Worm (Caenorhabditis elegans) whole organism, early embryonic: ENCODE measurements around the gene ZK1073.1.

Experiments used
- B0310.2 ChIP-seq: sonication (generic microtip); optimal IDR thresholded peaks from 2 replicates; lab custom pipeline; 2016; ENCODE audit warnings: mild to moderate bottlenecking, missing genetic modification characterization, missing compliant biosample characterization
- F13C5.2 ChIP-seq: sonication (generic microtip); optimal IDR thresholded peaks from 2 replicates; lab custom pipeline; 2017; ENCODE audit warnings: mild to moderate bottlenecking, missing genetic modification characterization, inconsistent platforms, missing compliant biosample characterization
- aly-1 ChIP-seq: sonication (generic microtip); optimal IDR thresholded peaks from 2 replicates; lab custom pipeline; 2016; ENCODE audit warnings: missing genetic modification characterization, missing compliant biosample characterization
- ama-1 ChIP-seq: fragments of 150-350 bp; optimal IDR thresholded peaks from 2 replicates; lab custom pipeline; 2014
- ceh-13 ChIP-seq: fragments of 200-800 bp; sonication (Bioruptor generic); optimal IDR thresholded peaks from 2 replicates; lab custom pipeline; 2018; ENCODE audit warnings: mild to moderate bottlenecking, missing genetic modification characterization, missing compliant biosample characterization
- ets-7 ChIP-seq: sonication (generic microtip); optimal IDR thresholded peaks from 2 replicates; lab custom pipeline; 2016; ENCODE audit warnings: missing genotype, missing genetic modification characterization, missing compliant biosample characterization
- flt-1 ChIP-seq: fragments of 200-800 bp; sonication (Bioruptor generic); IDR thresholded peaks from 2 replicates; pipeline ENCODE4 v1.3.6; 2022; ENCODE audit warnings: missing genetic modification characterization, missing compliant biosample characterization
- hmg-4 ChIP-seq: fragments of 200-800 bp; sonication (Bioruptor generic); optimal IDR thresholded peaks from 2 replicates; lab custom pipeline; 2018; ENCODE audit warnings: mild to moderate bottlenecking, missing genetic modification characterization, missing compliant biosample characterization
- hnd-1 ChIP-seq: sonication (generic microtip); optimal IDR thresholded peaks from 2 replicates; lab custom pipeline; 2016; ENCODE audit warnings: missing genetic modification characterization, missing compliant biosample characterization
- pes-1 ChIP-seq: fragments of 200-800 bp; sonication (Bioruptor generic); IDR thresholded peaks from 2 replicates; pipeline ENCODE4 v1.3.6; 2022; ENCODE audit warnings: missing genetic modification reagents, missing genetic modification characterization, missing compliant biosample characterization
- scrt-1 ChIP-seq: fragments of 200-800 bp; sonication (Bioruptor generic); IDR thresholded peaks from 2 replicates; pipeline ENCODE4 v1.3.6; 2022; ENCODE audit warnings: missing genetic modification characterization, missing compliant biosample characterization
- tbx-11 ChIP-seq: fragments of 200-800 bp; sonication (Bioruptor generic); IDR thresholded peaks from 2 replicates; pipeline ENCODE4 v1.3.6; 2022; ENCODE audit warnings: missing genetic modification characterization, missing compliant biosample characterization
- tbx-37 ChIP-seq: fragments of 200-800 bp; sonication (Bioruptor generic); conservative IDR thresholded peaks from 2 replicates; pipeline ENCODE4 v1.3.6; 2022; ENCODE audit warnings: missing genetic modification reagents, missing genetic modification characterization, missing compliant biosample characterization
- tra-4 ChIP-seq: sonication (generic microtip); optimal IDR thresholded peaks from 2 replicates; lab custom pipeline; 2017; ENCODE audit warnings: missing genetic modification characterization, missing compliant biosample characterization

- no peak for TF ChIP-seq flt-1 (GFP tag; lab: Robert Waterston, UW)
- no peak for TF ChIP-seq ama-1
- TF ChIP-seq tra-4 (tag; lab: Kevin White, UChicago): no peak
- no peak for TF ChIP-seq tbx-37 (GFP tag; lab: Robert Waterston, UW)
- TF ChIP-seq aly-1 (tag; lab: Kevin White, UChicago): no peak
- no peak for TF ChIP-seq hmg-4 (GFP tag; lab: Kevin White, UChicago)
- no peak for TF ChIP-seq hnd-1 (tag; lab: Kevin White, UChicago)
- TF ChIP-seq B0310.2 (tag; lab: Kevin White, UChicago): no peak
- TF ChIP-seq tbx-11 (GFP tag; lab: Robert Waterston, UW): no peak
- TF ChIP-seq pes-1: no peak
- no peak for TF ChIP-seq scrt-1 (GFP tag; lab: Robert Waterston, UW)
- no peak for TF ChIP-seq F13C5.2 (tag; lab: Kevin White, UChicago)
- TF ChIP-seq ets-7 (tag; lab: Kevin White, UChicago): no peak
- TF ChIP-seq ceh-13 (GFP tag; lab: Kevin White, UChicago): no peak
These were observed 43.6 kb downstream of the ZK1073.1 start, which contains the start of gene C30F2.2 for ce11 chrX:16085094-16085493.
